Fruit fly (Drosophila melanogaster) whole organism, adult: ENCODE measurements around the gene Eig71Ei.

Experiments used
- CG14711 ChIP-seq: fragments of 200-800 bp; sonication (Bioruptor generic); optimal IDR thresholded peaks from 2 replicates; lab custom pipeline; 2018; ENCODE audit warnings: missing biosample characterization, mild to moderate bottlenecking, missing genetic modification characterization, moderate library complexity
- CG1620 ChIP-seq: fragments of 200-800 bp; sonication (Bioruptor generic); optimal IDR thresholded peaks from 2 replicates; lab custom pipeline; 2016; ENCODE audit warnings: missing biosample characterization, missing genetic modification characterization
- CG33017 ChIP-seq: fragments of 200-800 bp; sonication (Bioruptor generic); optimal IDR thresholded peaks from 2 replicates; lab custom pipeline; 2018; ENCODE audit warnings: missing biosample characterization, mild to moderate bottlenecking, missing genetic modification characterization, moderate library complexity
- CG5204 ChIP-seq: fragments of 200-800 bp; sonication (Bioruptor generic); optimal IDR thresholded peaks from 2 replicates; lab custom pipeline; 2016; ENCODE audit warnings: missing biosample characterization, missing genetic modification characterization
- CG7045 ChIP-seq: fragments of 200-800 bp; sonication (Bioruptor generic); optimal IDR thresholded peaks from 2 replicates; lab custom pipeline; 2017; ENCODE audit warnings: missing biosample characterization, mild to moderate bottlenecking, missing genetic modification characterization
- CG7101 ChIP-seq: fragments of 200-800 bp; sonication (Bioruptor generic); optimal IDR thresholded peaks from 2 replicates; lab custom pipeline; 2018; ENCODE audit warnings: missing biosample characterization, mild to moderate bottlenecking, missing genetic modification characterization, moderate library complexity
- Clk ChIP-seq: fragments of 200-800 bp; sonication (Bioruptor generic); optimal IDR thresholded peaks from 2 replicates; lab custom pipeline; 2017; ENCODE audit warnings: missing biosample characterization, missing genetic modification characterization
- Mnt ChIP-seq: fragments of 200-800 bp; sonication (Bioruptor generic); optimal IDR thresholded peaks from 2 replicates; lab custom pipeline; 2016; ENCODE audit warnings: missing biosample characterization, mild to moderate bottlenecking, missing genetic modification characterization
- cnc ChIP-seq, 2 experiments: fragments of >200 bp; optimal IDR thresholded peaks; 2 replicates each; lab custom pipeline; 2017
- kay ChIP-seq: fragments of 200-800 bp; sonication (Bioruptor generic); peaks from one replicate; lab custom pipeline; 2016; ENCODE audit warnings: missing biosample characterization, missing genetic modification characterization, borderline replicate concordance
- pad ChIP-seq: fragments of 200-800 bp; sonication (Bioruptor generic); optimal IDR thresholded peaks from 3 replicates; lab custom pipeline; 2017; ENCODE audit warnings: missing biosample characterization, missing genetic modification characterization, mild to moderate bottlenecking, moderate library complexity, missing genetic modification reagents
- tj ChIP-seq: fragments of 200-800 bp; sonication (Bioruptor generic); optimal IDR thresholded peaks from 3 replicates; lab custom pipeline; 2017; ENCODE audit warnings: missing biosample characterization, mild to moderate bottlenecking, missing genetic modification characterization, moderate library complexity
- toe ChIP-seq: fragments of 200-800 bp; sonication (Bioruptor generic); optimal IDR thresholded peaks from 2 replicates; lab custom pipeline; 2016; ENCODE audit warnings: missing biosample characterization, missing genetic modification characterization

DNA sequence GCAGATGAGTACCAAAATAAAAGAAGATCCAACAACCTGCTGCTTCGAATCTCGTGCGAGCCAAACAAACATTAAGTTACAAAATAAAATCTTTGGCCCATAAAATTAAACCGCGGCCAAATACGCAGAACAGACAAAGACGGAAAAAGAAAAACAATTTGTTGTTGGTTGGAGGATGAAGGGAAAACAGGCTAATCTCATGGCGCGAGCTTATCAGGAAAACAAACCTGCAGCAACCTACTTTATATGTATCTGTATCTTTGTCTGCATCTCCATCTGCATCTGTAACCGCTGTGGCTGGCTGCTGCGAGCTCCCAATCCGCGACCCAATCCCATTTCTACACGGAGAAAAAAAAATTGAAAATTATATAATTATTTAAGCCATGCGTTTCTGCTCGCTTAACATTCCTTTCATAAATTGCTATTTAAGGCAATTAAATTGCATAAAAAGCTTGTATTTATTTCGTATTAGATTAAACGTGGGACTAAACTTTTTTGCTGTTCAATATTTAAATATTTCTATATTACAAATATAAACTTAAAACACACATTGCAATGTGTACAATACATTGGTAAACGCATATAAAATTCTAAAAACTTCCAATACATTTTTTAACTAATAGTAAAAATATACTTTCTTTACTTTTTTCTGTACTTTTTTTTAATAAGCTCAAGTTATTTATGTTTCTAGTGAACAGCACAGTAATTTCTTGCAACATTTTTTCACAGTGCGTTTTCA, 33.5 kb downstream of the Eig71Ei start:
- TF ChIP-seq kay (no peak), pad (no peak), CG7045 (GFP tag; lab: Kevin White, UChicago) (no peak), CG5204 (GFP tag; lab: Kevin White, UChicago) (no peak), toe (GFP tag; lab: Kevin White, UChicago) (no peak), tj (no peak), cnc (optimal IDR thresholded peaks at IDR 0.05; lab: Kevin White, UChicago) (no peak), Mnt (GFP tag; lab: Kevin White, UChicago) (no peak), Clk (GFP tag; lab: Kevin White, UChicago) (no peak), CG14711 (no peak), CG33017 (tag; lab: Kevin White, UChicago) (no peak), CG7101 (tag; lab: Kevin White, UChicago) (no peak), CG1620 (GFP tag; lab: Kevin White, UChicago) (no peak)
